Fruit fly (Drosophila melanogaster) whole organism, adult: ENCODE data around the gene rictor.

ENCODE experiments used
- CG11617 ChIP-seq: fragments of 200-800 bp; sonication (Bioruptor generic); optimal IDR thresholded peaks from 2 replicates; lab custom pipeline; 2017; ENCODE audit warnings: mild to moderate bottlenecking, missing biosample characterization, missing genetic modification reagents, missing genetic modification characterization
- CG12768 ChIP-seq: fragments of 200-800 bp; sonication (Bioruptor generic); optimal IDR thresholded peaks from 2 replicates; lab custom pipeline; 2017; ENCODE audit warnings: missing biosample characterization, missing genetic modification characterization, mild to moderate bottlenecking, moderate library complexity, missing genetic modification reagents
- CG14711 ChIP-seq: fragments of 200-800 bp; sonication (Bioruptor generic); optimal IDR thresholded peaks from 2 replicates; lab custom pipeline; 2018; ENCODE audit warnings: missing biosample characterization, mild to moderate bottlenecking, missing genetic modification characterization, moderate library complexity
- CG1620 ChIP-seq: fragments of 200-800 bp; sonication (Bioruptor generic); optimal IDR thresholded peaks from 2 replicates; lab custom pipeline; 2016; ENCODE audit warnings: missing biosample characterization, missing genetic modification characterization
- CG5204 ChIP-seq: fragments of 200-800 bp; sonication (Bioruptor generic); optimal IDR thresholded peaks from 2 replicates; lab custom pipeline; 2016; ENCODE audit warnings: missing biosample characterization, missing genetic modification characterization
- CG7045 ChIP-seq: fragments of 200-800 bp; sonication (Bioruptor generic); optimal IDR thresholded peaks from 2 replicates; lab custom pipeline; 2017; ENCODE audit warnings: missing biosample characterization, mild to moderate bottlenecking, missing genetic modification characterization
- CG7101 ChIP-seq: fragments of 200-800 bp; sonication (Bioruptor generic); optimal IDR thresholded peaks from 2 replicates; lab custom pipeline; 2018; ENCODE audit warnings: missing biosample characterization, mild to moderate bottlenecking, missing genetic modification characterization, moderate library complexity
- Crg-1 ChIP-seq: fragments of 200-800 bp; sonication (Bioruptor generic); optimal IDR thresholded peaks from 2 replicates; lab custom pipeline; 2016; ENCODE audit warnings: missing biosample characterization, missing genetic modification characterization
- Mnt ChIP-seq: fragments of 200-800 bp; sonication (Bioruptor generic); optimal IDR thresholded peaks from 2 replicates; lab custom pipeline; 2016; ENCODE audit warnings: missing biosample characterization, mild to moderate bottlenecking, missing genetic modification characterization
- bab1 ChIP-seq: fragments of 200-800 bp; sonication (Bioruptor generic); optimal IDR thresholded peaks from 3 replicates; lab custom pipeline; 2019; ENCODE audit warnings: missing biosample characterization, mild to moderate bottlenecking, missing genetic modification characterization, moderate library complexity
- cnc ChIP-seq, 2 experiments: fragments of >200 bp; optimal IDR thresholded peaks; 2 replicates each; lab custom pipeline; 2017
- ovo ChIP-seq: fragments of 200-800 bp; sonication (Bioruptor generic); optimal IDR thresholded peaks from 2 replicates; lab custom pipeline; 2016; ENCODE audit warnings: missing biosample characterization, missing genetic modification characterization
- pad ChIP-seq: fragments of 200-800 bp; sonication (Bioruptor generic); optimal IDR thresholded peaks from 3 replicates; lab custom pipeline; 2017; ENCODE audit warnings: missing biosample characterization, missing genetic modification characterization, mild to moderate bottlenecking, moderate library complexity, missing genetic modification reagents
- tj ChIP-seq: fragments of 200-800 bp; sonication (Bioruptor generic); optimal IDR thresholded peaks from 3 replicates; lab custom pipeline; 2017; ENCODE audit warnings: missing biosample characterization, mild to moderate bottlenecking, missing genetic modification characterization, moderate library complexity

Gene rictor

DNA sequence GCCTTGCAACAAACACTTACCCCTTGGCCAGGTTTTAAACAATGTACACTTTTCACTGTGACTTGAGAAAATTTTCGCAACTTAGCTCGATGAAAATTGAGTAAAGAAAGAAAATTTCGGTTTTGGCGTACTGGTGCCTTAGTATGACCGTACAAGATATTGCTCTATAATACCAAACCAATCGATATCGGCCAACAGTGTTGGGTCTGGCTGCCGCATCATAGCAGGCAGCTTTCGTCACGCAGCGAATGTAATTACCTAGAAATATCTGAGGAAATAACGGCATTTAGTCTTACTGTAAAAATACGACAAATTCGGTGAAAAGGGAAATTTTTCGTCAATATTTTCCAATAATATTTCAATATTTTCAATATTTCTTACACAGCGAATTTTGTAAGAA lies 53.0 kb downstream of the rictor start, which contains the start of gene Ulp1:
Gene Ulp1 (minus strand): TSS at position 174 of the 400 bp plus-strand sequence.
- TF ChIP-seq Crg-1 (GFP tag; lab: Kevin White, UChicago): peak; percentile 5
- TF ChIP-seq pad: peak; percentile 18
- peak; percentile 48 for TF ChIP-seq CG1620
- TF ChIP-seq CG11617 (GFP tag; lab: Kevin White, UChicago): no peak
- TF ChIP-seq tj (GFP tag; lab: Kevin White, UChicago): peak; percentile 31
- peak; percentile 77 for TF ChIP-seq ovo (GFP tag; lab: Kevin White, UChicago)
- TF ChIP-seq CG7045: no peak
- no peak for TF ChIP-seq cnc (optimal IDR thresholded peaks at IDR 0.05; lab: Kevin White, UChicago)
- no peak for TF ChIP-seq CG7101 (tag; lab: Kevin White, UChicago)
- no peak for TF ChIP-seq CG14711 (tag; lab: Kevin White, UChicago)
- peak; percentile 61 for TF ChIP-seq bab1
- no peak for TF ChIP-seq CG5204 (GFP tag; lab: Kevin White, UChicago)
- TF ChIP-seq CG12768: no peak
- TF ChIP-seq Mnt (GFP tag; lab: Kevin White, UChicago): peak; percentile 4
